Worm (Caenorhabditis elegans): ENCODE results near the gene sra-31.
A peak's percentile ranks its signal among the peaks of the same experiment; 100 is the strongest.

sra-31 gene

ce11 chrII:6588605-6589292 lies 10.5 kb upstream of the sra-31 start, which contains the start of gene icd-1 (continued):
- TF ChIP-seq elt-3 (tag; optimal IDR thresholded peaks at IDR 0.05) (peak in 5 of 6 experiments; percentile 50 to 93 (median 68)), elt-2 (tag; optimal IDR thresholded peaks at IDR 0.05) (peak; percentile 84), nhr-84 (tag; optimal IDR thresholded peaks at IDR 0.05) (no peak), pqm-1 (tag; optimal IDR thresholded peaks at IDR 0.05) (no peak), ets-5 (GFP tag; IDR thresholded peaks at IDR 0.05) (no peak), F16B12.6 (tag; optimal IDR thresholded peaks at IDR 0.05) (peak; percentile 69), zip-4 (GFP tag; optimal IDR thresholded peaks at IDR 0.05) (peak; percentile 99), ama-1 (optimal IDR thresholded peaks at IDR 0.05) (peak; percentile 43), ceh-82 (tag; optimal IDR thresholded peaks at IDR 0.05) (peak; percentile 91 to 95 (median 93))

DNA sequence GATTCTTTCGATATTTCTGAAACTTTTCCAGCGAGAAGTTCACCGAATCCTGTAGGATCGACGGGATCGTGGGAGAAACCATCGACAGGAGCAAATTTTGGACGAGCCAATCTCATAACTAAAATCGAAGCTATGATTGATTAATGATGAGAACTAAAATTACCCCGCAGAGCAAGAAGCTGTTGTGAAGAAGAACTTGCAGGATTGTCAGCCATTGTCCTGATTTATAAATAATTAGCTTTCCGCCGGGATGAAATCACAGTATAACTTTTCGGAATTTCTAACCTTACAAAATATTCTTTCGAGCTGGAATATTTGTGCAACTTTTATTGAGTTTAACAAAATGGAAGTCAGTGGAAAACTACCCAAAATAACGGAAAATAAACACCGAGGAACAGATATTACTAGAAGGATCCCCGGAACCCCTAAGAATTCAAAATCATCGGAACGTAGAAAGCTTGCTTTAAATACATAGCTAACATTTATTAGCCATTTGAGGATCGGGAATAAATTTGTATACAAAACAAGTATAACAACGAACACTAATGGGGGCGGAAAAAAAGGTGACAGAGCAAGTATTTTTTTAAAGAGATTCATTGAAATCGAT lies 9.1 kb upstream of the sra-31 start, which contains the start of gene C56C10.7:
TSS of gene C56C10.7 (minus strand) at position 312 of the 607 bp plus-strand sequence.
- TF ChIP-seq ets-5 (GFP tag; IDR thresholded peaks at IDR 0.05) (no peak), aly-2 (tag; optimal IDR thresholded peaks at IDR 0.05) (peak; percentile 75), nhr-71 (tag; optimal IDR thresholded peaks at IDR 0.05) (peak; percentile 11), nhr-90 (tag; optimal IDR thresholded peaks at IDR 0.05; ENCODE audit: poor library complexity) (peak; percentile 39), pqm-1 (tag; optimal IDR thresholded peaks at IDR 0.05) (no peak), snu-23 (GFP tag; optimal IDR thresholded peaks at IDR 0.05) (peak; percentile 32), ceh-82 (tag; optimal IDR thresholded peaks at IDR 0.05) (peak in 1 of 3 experiments; percentile 16), nhr-237 (tag; optimal IDR thresholded peaks at IDR 0.05) (no peak), nhr-20 (tag; optimal IDR thresholded peaks at IDR 0.05) (peak; percentile 1), nhr-85 (tag) (peak; percentile 24), ama-1 (optimal IDR thresholded peaks at IDR 0.05) (peak; percentile 62), egl-27 (tag; optimal IDR thresholded peaks at IDR 0.05) (no peak), lsy-2 (tag; optimal IDR thresholded peaks at IDR 0.05) (peak in 1 of 2 experiments; percentile 15), elt-2 (tag; optimal IDR thresholded peaks at IDR 0.05) (peak; percentile 30), ztf-11 (tag; optimal IDR thresholded peaks at IDR 0.05) (peak in 1 of 2 experiments; percentile 3)

- TF ChIP-seq irx-1 (tag; optimal IDR thresholded peaks at IDR 0.05) (no peak), aly-2 (tag; optimal IDR thresholded peaks at IDR 0.05) (no peak), nhr-76 (tag; optimal IDR thresholded peaks at IDR 0.05) (no peak), egl-27 (tag; optimal IDR thresholded peaks at IDR 0.05) (no peak), pqm-1 (tag; optimal IDR thresholded peaks at IDR 0.05) (no peak), egl-13 (tag; optimal IDR thresholded peaks at IDR 0.05) (no peak), ets-5 (GFP tag; IDR thresholded peaks at IDR 0.05) (no peak), grh-1 (GFP tag; IDR thresholded peaks at IDR 0.05) (no peak), Y116A8C.19 (tag; optimal IDR thresholded peaks at IDR 0.05; ENCODE audit: borderline replicate concordance) (no peak), C16A3.4 (tag; optimal IDR thresholded peaks at IDR 0.05) (no peak), lir-3 (tag; optimal IDR thresholded peaks at IDR 0.05; ENCODE audit: poor library complexity) (no peak), efl-1 (optimal IDR thresholded peaks at IDR 0.05) (no peak), efl-1 (GFP tag; optimal IDR thresholded peaks at IDR 0.05 in 1 of 2) (no peak), C34B4.2 (tag; optimal IDR thresholded peaks at IDR 0.05) (no peak), fkh-4 (tag; optimal IDR thresholded peaks at IDR 0.05; ENCODE audit: borderline replicate concordance) (no peak), tbx-2 (tag; optimal IDR thresholded peaks at IDR 0.05) (no peak), snpc-4 (tag; optimal IDR thresholded peaks at IDR 0.05) (no peak)
These were observed 4.5 kb upstream of the sra-31 start, which contains the start of gene C56C10.4 for ce11 chrII:6582758-6583157. TSS of gene C56C10.4 (plus strand) at chrII:6583058.

- no peak for TF ChIP-seq efl-1 (optimal IDR thresholded peaks at IDR 0.05)
- peak in 1 of 2 experiments; percentile 28 for TF ChIP-seq efl-1 (GFP tag; optimal IDR thresholded peaks at IDR 0.05 in 1 of 2)
- TF ChIP-seq mep-1 (tag; optimal IDR thresholded peaks at IDR 0.05) = no peak
- no peak for TF ChIP-seq pag-3 (tag; optimal IDR thresholded peaks at IDR 0.05; ENCODE audit: borderline replicate concordance, insufficient read depth)
- no peak for TF ChIP-seq nhr-28 (tag; optimal IDR thresholded peaks at IDR 0.05)
These were observed 3.0 kb upstream of the sra-31 start, which contains the start of gene C56C10.6 for ce11 chrII:6581236-6581635. TSS of gene C56C10.6 (minus strand) at chrII:6581336.

All from whole organism, L1 larva.